Fruit fly (Drosophila melanogaster) whole organism, wandering third instar larva: Measurements from ENCODE around the gene Vsx2.

Experiments used
- Abd-B ChIP-seq: fragments of >200 bp; optimal IDR thresholded peaks from 2 replicates; lab custom pipeline; 2017; ENCODE audit warnings: missing biosample characterization, missing genetic modification characterization
- CG32264 ChIP-seq: fragments of 200-800 bp; sonication (Bioruptor generic); optimal IDR thresholded peaks from 2 replicates; lab custom pipeline; 2016; ENCODE audit warnings: missing biosample characterization, missing genetic modification characterization
- CG9705 ChIP-seq: fragments of 200-800 bp; sonication (Bioruptor generic); optimal IDR thresholded peaks from 2 replicates; lab custom pipeline; 2018; ENCODE audit warnings: missing biosample characterization, mild to moderate bottlenecking, missing genetic modification characterization
- CrebA ChIP-seq: fragments of 200-800 bp; sonication (Bioruptor generic); optimal IDR thresholded peaks from 2 replicates; lab custom pipeline; 2016; ENCODE audit warnings: missing biosample characterization, mild to moderate bottlenecking, missing genetic modification characterization, borderline replicate concordance
- Dfd ChIP-seq: fragments of >200 bp; optimal IDR thresholded peaks from 2 replicates; lab custom pipeline; 2017; ENCODE audit warnings: missing biosample characterization, missing genetic modification characterization
- Dif ChIP-seq: fragments of 200-275, 200-300 bp; sonication (Bioruptor generic); optimal IDR thresholded peaks from 2 replicates; lab custom pipeline; 2018; ENCODE audit warnings: missing biosample characterization, missing genetic modification characterization; ENCODE audit not compliant: partially characterized antibody
- GATAd ChIP-seq: sonication (Bioruptor generic); optimal IDR thresholded peaks from 2 replicates; lab custom pipeline; 2016; ENCODE audit warnings: missing biosample characterization, missing genetic modification characterization
- HLH106 ChIP-seq: fragments of 200-800 bp; optimal IDR thresholded peaks from 3 replicates; lab custom pipeline; 2019; ENCODE audit warnings: missing biosample characterization, mild to moderate bottlenecking, missing genetic modification characterization, moderate library complexity
- Hnf4 ChIP-seq: fragments of 200-800 bp; sonication (Bioruptor generic); optimal IDR thresholded peaks from 2 replicates; lab custom pipeline; 2016; ENCODE audit warnings: missing biosample characterization, mild to moderate bottlenecking, missing genetic modification characterization
- Hr78 ChIP-seq: fragments of >200 bp; optimal IDR thresholded peaks from 2 replicates; lab custom pipeline; 2017; ENCODE audit warnings: missing biosample characterization, missing genetic modification characterization
- Jra ChIP-seq: sonication (Bioruptor generic); optimal IDR thresholded peaks from 2 replicates; lab custom pipeline; 2016; ENCODE audit warnings: missing biosample characterization, missing genetic modification characterization
- Mio ChIP-seq: sonication (Bioruptor generic); optimal IDR thresholded peaks from 2 replicates; lab custom pipeline; 2016; ENCODE audit warnings: missing biosample characterization, missing genetic modification characterization
- Myc ChIP-seq: fragments of >200 bp; optimal IDR thresholded peaks from 2 replicates; lab custom pipeline; 2017
- N ChIP-seq: fragments of >200 bp; optimal IDR thresholded peaks from 2 replicates; lab custom pipeline; 2018; ENCODE audit warnings: missing biosample characterization, missing external identifiers, missing genetic modification characterization
- OdsH ChIP-seq: fragments of 200-800 bp; sonication (Bioruptor generic); optimal IDR thresholded peaks from 2 replicates; lab custom pipeline; 2016; ENCODE audit warnings: missing biosample characterization, mild to moderate bottlenecking, missing genetic modification characterization
- Rel ChIP-seq, 2 experiments: fragments of 200-800 bp; sonication (Bioruptor generic) in 1 of 2; optimal IDR thresholded peaks; 2 replicates in 1 of 2; 3 replicates in 1 of 2; lab custom pipeline; 2016 to 2019; ENCODE audit warnings: mild to moderate bottlenecking in 2 of 2, missing biosample characterization in 2 of 2, missing genetic modification characterization in 2 of 2, moderate library complexity in 1 of 2
- Sp1 ChIP-seq: fragments of 200-800 bp; sonication (Bioruptor generic); optimal IDR thresholded peaks from 3 replicates; lab custom pipeline; 2019; ENCODE audit warnings: missing biosample characterization, mild to moderate bottlenecking, missing genetic modification characterization, moderate library complexity
- Vsx2 ChIP-seq: fragments of 200-300, 225-300 bp; sonication (Bioruptor generic); optimal IDR thresholded peaks from 2 replicates; lab custom pipeline; 2018; ENCODE audit warnings: missing biosample characterization, missing genetic modification characterization; ENCODE audit not compliant: partially characterized antibody
- br ChIP-seq: fragments of 200-800 bp; sonication (Bioruptor generic); optimal IDR thresholded peaks from 2 replicates; lab custom pipeline; 2016; ENCODE audit warnings: missing biosample characterization, missing genetic modification characterization
- dl ChIP-seq, 2 experiments: fragments of 175-275, 200-275 bp in 1 of 2; fragments of 200-275 bp in 1 of 2; sonication (Bioruptor generic); optimal IDR thresholded peaks; lab custom pipeline; 2018; ENCODE audit warnings: mild to moderate bottlenecking in 2 of 2, missing biosample characterization in 2 of 2, missing genetic modification characterization in 2 of 2, moderate library complexity in 2 of 2; ENCODE audit not compliant: partially characterized antibody in 2 of 2, insufficient read depth in 1 of 2
- dmrt93B ChIP-seq: fragments of 200-800 bp; sonication (Bioruptor generic); optimal IDR thresholded peaks from 2 replicates; lab custom pipeline; 2018; ENCODE audit warnings: missing biosample characterization, mild to moderate bottlenecking, missing genetic modification characterization
- dsf ChIP-seq: sonication (Bioruptor generic); optimal IDR thresholded peaks from 2 replicates; lab custom pipeline; 2016; ENCODE audit warnings: missing biosample characterization, missing genetic modification characterization, borderline replicate concordance
- ey ChIP-seq: fragments of 200-800 bp; sonication (Bioruptor generic); optimal IDR thresholded peaks from 2 replicates; lab custom pipeline; 2016; ENCODE audit warnings: missing biosample characterization, missing genetic modification characterization
- fru ChIP-seq: fragments of 200-800 bp; sonication (Bioruptor generic); optimal IDR thresholded peaks from 3 replicates; lab custom pipeline; 2016; ENCODE audit warnings: missing biosample characterization, mild to moderate bottlenecking, missing genetic modification characterization
- h ChIP-seq: fragments of 200-800 bp; sonication (Bioruptor generic); optimal IDR thresholded peaks from 3 replicates; lab custom pipeline; 2016; ENCODE audit warnings: missing biosample characterization, mild to moderate bottlenecking, missing genetic modification characterization
- jim ChIP-seq: fragments of 175-275, 200-325 bp; sonication (Bioruptor generic); optimal IDR thresholded peaks from 2 replicates; lab custom pipeline; 2016; ENCODE audit warnings: missing biosample characterization, mild to moderate bottlenecking, missing genetic modification characterization
- lola ChIP-seq: fragments of >200 bp; optimal IDR thresholded peaks from 2 replicates; lab custom pipeline; 2017; ENCODE audit warnings: missing biosample characterization, missing genetic modification characterization
- pan ChIP-seq: fragments of >200 bp; optimal IDR thresholded peaks from 2 replicates; lab custom pipeline; 2017
- psq ChIP-seq: fragments of 200-800 bp; sonication (Bioruptor generic); optimal IDR thresholded peaks from 3 replicates; lab custom pipeline; 2017; ENCODE audit warnings: missing biosample characterization, mild to moderate bottlenecking, missing genetic modification characterization, moderate library complexity
- sage ChIP-seq: fragments of 200-800 bp; sonication (Bioruptor generic); optimal IDR thresholded peaks from 2 replicates; lab custom pipeline; 2016; ENCODE audit warnings: missing biosample characterization, mild to moderate bottlenecking, missing genetic modification characterization
- sv ChIP-seq: fragments of 200-800 bp; sonication (Bioruptor generic); optimal IDR thresholded peaks from 3 replicates; lab custom pipeline; 2016; ENCODE audit warnings: missing biosample characterization, missing genetic modification characterization
- tai ChIP-seq: sonication (Bioruptor generic); optimal IDR thresholded peaks from 2 replicates; lab custom pipeline; 2016; ENCODE audit warnings: missing biosample characterization, missing genetic modification characterization
- usp ChIP-seq: fragments of >200 bp; optimal IDR thresholded peaks from 2 replicates; lab custom pipeline; 2017; ENCODE audit warnings: missing biosample characterization, missing genetic modification characterization
- woc ChIP-seq: sonication (Bioruptor generic); optimal IDR thresholded peaks from 2 replicates; lab custom pipeline; 2016; ENCODE audit warnings: missing biosample characterization, mild to moderate bottlenecking, missing genetic modification characterization

The Vsx2 gene

dm6 chrX:5596554-5596953 lies 36.6 kb upstream of the Vsx2 start:
- no peak for TF ChIP-seq OdsH (GFP tag; lab: Kevin White, UChicago)
- TF ChIP-seq sage: no peak
- no peak for TF ChIP-seq psq (GFP tag; lab: Kevin White, UChicago)
- TF ChIP-seq N: no peak
- TF ChIP-seq sv: no peak
- TF ChIP-seq Jra (GFP tag; lab: Kevin White, UChicago): no peak
- no peak for TF ChIP-seq pan
- no peak for TF ChIP-seq dsf (GFP tag; lab: Kevin White, UChicago)
- no peak for TF ChIP-seq CG9705 (GFP tag; lab: Kevin White, UChicago)

- TF ChIP-seq tai (GFP tag; lab: Kevin White, UChicago) (no peak), CG32264 (GFP tag; lab: Kevin White, UChicago) (no peak), N (peak; percentile 49)
Measured at dm6 chrX:5593868-5594267, 33.9 kb upstream of the Vsx2 start, which contains the start of gene Vsx1. Gene Vsx1, plus strand, starts transcription at chrX:5594255.

- TF ChIP-seq jim (GFP tag; lab: Kevin White, UChicago) (no peak), ey (GFP tag; lab: Kevin White, UChicago) (no peak), usp (GFP tag; lab: Kevin White, UChicago) (no peak), CrebA (GFP tag; lab: Kevin White, UChicago) (no peak), Jra (GFP tag; lab: Kevin White, UChicago) (no peak), tai (GFP tag; lab: Kevin White, UChicago) (no peak), Vsx2 (GFP tag; lab: Kevin White, UChicago) (no peak), Abd-B (GFP tag; lab: Kevin White, UChicago) (no peak), CG32264 (GFP tag; lab: Kevin White, UChicago) (no peak), pan (no peak), br (no peak), Sp1 (GFP tag; lab: Kevin White, UChicago) (no peak), lola (GFP tag; lab: Kevin White, UChicago) (no peak), OdsH (GFP tag; lab: Kevin White, UChicago) (no peak), Rel (GFP tag; optimal IDR thresholded peaks at IDR 0.05; lab: Kevin White, UChicago) (no peak), Rel (tag; optimal IDR thresholded peaks at IDR 0.05; lab: Kevin White, UChicago) (no peak), Hnf4 (no peak), Mio (GFP tag; lab: Kevin White, UChicago) (no peak), woc (GFP tag; lab: Kevin White, UChicago) (no peak), dmrt93B (GFP tag; lab: Kevin White, UChicago) (no peak)
Measured at dm6 chrX:5589990-5590389, 30.0 kb upstream of the Vsx2 start.

- no peak for TF ChIP-seq lola (GFP tag; lab: Kevin White, UChicago)
Measured at dm6 chrX:5588454-5588853, 28.5 kb upstream of the Vsx2 start.

dm6 chrX:5587023-5587422 lies 27.0 kb upstream of the Vsx2 start:
- TF ChIP-seq dl (GFP tag; optimal IDR thresholded peaks at IDR 0.05; lab: Kevin White, UChicago; ENCODE audit: insufficient read depth in 1 of 2, partially characterized antibody in 2 of 2) (no peak), HLH106 (tag; lab: Kevin White, UChicago) (no peak), Dfd (GFP tag; lab: Kevin White, UChicago) (peak; percentile 77), sage (no peak), Jra (GFP tag; lab: Kevin White, UChicago) (no peak)

dm6 chrX:5579484-5579883 lies 19.5 kb upstream of the Vsx2 start:
- no peak for TF ChIP-seq fru
- no peak for TF ChIP-seq br
- peak; percentile 26 for TF ChIP-seq Vsx2 (GFP tag; lab: Kevin White, UChicago)

dm6 chrX:5563929-5564328 lies 3.9 kb upstream of the Vsx2 start:
- no peak for TF ChIP-seq usp (GFP tag; lab: Kevin White, UChicago)
- TF ChIP-seq br: no peak
- no peak for TF ChIP-seq Vsx2 (GFP tag; lab: Kevin White, UChicago)
- no peak for TF ChIP-seq Mio (GFP tag; lab: Kevin White, UChicago)
- TF ChIP-seq Rel (GFP tag; optimal IDR thresholded peaks at IDR 0.05; lab: Kevin White, UChicago): no peak
- no peak for TF ChIP-seq Rel (tag; optimal IDR thresholded peaks at IDR 0.05; lab: Kevin White, UChicago)
- TF ChIP-seq Hr78 (GFP tag; lab: Kevin White, UChicago): no peak
- no peak for TF ChIP-seq dl (GFP tag; optimal IDR thresholded peaks at IDR 0.05; lab: Kevin White, UChicago; ENCODE audit: insufficient read depth in 1 of 2, partially characterized antibody in 2 of 2)
- no peak for TF ChIP-seq GATAd (GFP tag; lab: Kevin White, UChicago)
- TF ChIP-seq pan: no peak
- TF ChIP-seq h (GFP tag; lab: Kevin White, UChicago): no peak
- no peak for TF ChIP-seq OdsH (GFP tag; lab: Kevin White, UChicago)
- TF ChIP-seq Dfd (GFP tag; lab: Kevin White, UChicago): no peak
- no peak for TF ChIP-seq Dif (GFP tag; lab: Kevin White, UChicago)
- TF ChIP-seq CG9705 (GFP tag; lab: Kevin White, UChicago): no peak
- TF ChIP-seq Myc (lab: Kevin White, UChicago): no peak
